Fruit fly (Drosophila melanogaster) S2 (cell line): Measurements from ENCODE around the gene CG45488.
"Not testable (repeated sequence)": the region's sequence is repeated elsewhere in the genome, so short reads cannot be mapped to it uniquely, and the experiment has no call there.

Source experiments
- CG8478 ChIP-seq: fragments of >200 bp; optimal IDR thresholded peaks from 2 replicates; lab custom pipeline; 2018
- CTCF ChIP-seq, 2 experiments: fragments of >200 bp; optimal IDR thresholded peaks; 2 replicates each; lab custom pipeline; 2018

The CG45488 gene

DNA sequence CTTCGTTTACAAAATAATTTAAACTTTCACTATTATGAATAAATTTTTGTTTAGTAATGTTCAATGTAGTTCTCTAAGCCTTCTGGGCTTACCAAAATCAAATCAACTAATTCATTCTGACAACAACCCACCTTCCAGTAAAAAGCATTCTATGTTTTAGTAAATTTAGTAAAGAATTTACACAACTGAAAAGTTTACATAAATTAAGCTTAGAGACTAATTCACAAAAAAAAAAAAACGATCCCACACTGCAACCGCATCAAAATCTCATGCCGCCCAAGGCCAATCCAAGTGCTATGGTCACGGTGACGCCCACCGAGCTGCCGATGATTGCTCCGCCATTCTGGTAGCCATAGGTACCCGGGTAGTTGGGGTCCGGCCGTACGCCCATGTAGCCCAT is at the start of gene CG45488:
Gene CG45488, minus strand, starts transcription at position 101 of the 400 bp plus-strand sequence.
- not testable (repeated sequence) for TF ChIP-seq CG8478 (lab: Kevin White, UChicago); CTCF (optimal IDR thresholded peaks at IDR 0.05; lab: Kevin White, UChicago)

DNA sequence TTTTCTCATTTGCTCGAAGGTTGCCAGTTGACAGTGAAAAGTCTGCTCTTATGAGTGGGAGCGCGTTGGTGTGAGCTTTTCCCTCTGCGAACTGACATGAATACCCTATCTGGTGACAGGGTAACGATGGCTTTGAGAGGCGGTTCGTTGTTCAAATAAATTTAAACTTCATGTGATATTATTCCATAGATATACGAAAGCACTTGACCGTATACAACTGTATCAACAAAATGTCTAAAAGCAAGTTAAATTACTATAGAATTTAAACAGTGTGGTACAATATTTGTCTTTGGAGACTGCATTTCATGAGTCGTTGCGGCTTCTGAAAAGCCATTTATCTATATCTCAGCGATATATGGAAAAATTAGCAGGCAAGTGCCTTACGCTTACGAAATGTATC is 44.0 kb upstream of the CG45488 start:
- no peak for TF ChIP-seq CTCF (optimal IDR thresholded peaks at IDR 0.05; lab: Kevin White, UChicago)
- TF ChIP-seq CG8478 (lab: Kevin White, UChicago): no peak

DNA sequence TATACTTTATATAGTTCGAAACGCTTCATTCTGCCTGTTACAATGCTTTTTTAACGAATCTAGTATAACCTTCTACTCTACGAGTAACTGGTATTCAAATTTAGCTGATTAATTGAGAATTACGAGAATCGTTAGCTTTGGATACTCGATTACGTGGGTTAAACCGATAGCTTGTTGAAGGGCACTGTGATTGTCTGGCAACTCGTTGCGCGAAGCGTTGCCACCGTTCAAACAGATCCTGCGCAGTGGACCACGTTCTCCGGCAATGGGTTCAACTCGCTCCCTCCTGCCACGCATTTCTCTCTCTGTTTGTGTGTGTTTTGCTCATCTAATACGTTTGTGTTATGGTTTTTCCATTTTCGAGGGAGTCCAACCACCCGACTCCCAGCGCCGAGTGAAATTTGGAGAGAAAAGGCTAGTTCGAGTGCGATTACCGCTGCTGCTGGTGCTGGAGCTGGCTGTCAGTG is 40.7 kb upstream of the CG45488 start, which contains the start of gene Nep3:
Gene Nep3, plus strand, starts transcription at position 417 of the 467 bp plus-strand sequence.
- no peak for TF ChIP-seq CTCF (optimal IDR thresholded peaks at IDR 0.05; lab: Kevin White, UChicago)
- TF ChIP-seq CG8478 (lab: Kevin White, UChicago): no peak

DNA sequence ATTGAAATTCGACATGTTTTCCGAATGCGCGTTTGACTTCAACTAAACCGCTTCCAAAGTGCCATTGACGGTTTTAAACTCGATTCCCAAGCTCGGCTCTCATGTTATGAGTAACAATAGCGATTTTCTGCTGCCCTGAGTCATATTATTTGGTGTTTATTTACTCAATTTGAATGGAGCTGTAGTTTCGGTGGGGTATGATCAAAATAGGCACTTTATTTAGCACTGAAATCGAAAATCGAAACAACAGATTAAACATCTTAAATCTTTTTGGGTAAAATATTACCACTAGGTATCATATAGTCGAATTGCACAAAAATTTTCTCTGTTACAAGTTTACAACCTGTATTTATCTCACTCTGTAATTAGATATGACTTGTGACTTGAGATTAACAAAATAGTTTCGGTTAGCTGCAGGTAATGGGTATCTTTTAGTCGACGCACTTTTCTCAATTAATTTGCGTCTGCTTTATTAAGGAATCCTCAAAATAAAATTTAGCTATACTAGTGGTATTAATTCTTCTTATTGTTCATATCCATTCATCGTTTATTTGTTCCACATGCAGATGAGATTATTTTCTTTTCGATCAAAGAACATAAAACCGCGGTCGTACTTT is 39.2 kb upstream of the CG45488 start, which contains the start of gene CG12655:
Gene CG12655, minus strand, starts transcription at position 51 of the 617 bp plus-strand sequence.
- TF ChIP-seq CG8478 (lab: Kevin White, UChicago) (no peak), CTCF (optimal IDR thresholded peaks at IDR 0.05; lab: Kevin White, UChicago) (no peak)

DNA sequence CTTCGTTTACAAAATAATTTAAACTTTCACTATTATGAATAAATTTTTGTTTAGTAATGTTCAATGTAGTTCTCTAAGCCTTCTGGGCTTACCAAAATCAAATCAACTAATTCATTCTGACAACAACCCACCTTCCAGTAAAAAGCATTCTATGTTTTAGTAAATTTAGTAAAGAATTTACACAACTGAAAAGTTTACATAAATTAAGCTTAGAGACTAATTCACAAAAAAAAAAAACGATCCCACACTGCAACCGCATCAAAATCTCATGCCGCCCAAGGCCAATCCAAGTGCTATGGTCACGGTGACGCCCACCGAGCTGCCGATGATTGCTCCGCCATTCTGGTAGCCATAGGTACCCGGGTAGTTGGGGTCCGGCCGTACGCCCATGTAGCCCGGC is 38.0 kb upstream of the CG45488 start, which contains the start of gene CG43784:
Gene CG43784, minus strand, starts transcription at position 101 of the 400 bp plus-strand sequence.
- not testable (repeated sequence) for TF ChIP-seq CG8478 (lab: Kevin White, UChicago); CTCF (optimal IDR thresholded peaks at IDR 0.05; lab: Kevin White, UChicago)

DNA sequence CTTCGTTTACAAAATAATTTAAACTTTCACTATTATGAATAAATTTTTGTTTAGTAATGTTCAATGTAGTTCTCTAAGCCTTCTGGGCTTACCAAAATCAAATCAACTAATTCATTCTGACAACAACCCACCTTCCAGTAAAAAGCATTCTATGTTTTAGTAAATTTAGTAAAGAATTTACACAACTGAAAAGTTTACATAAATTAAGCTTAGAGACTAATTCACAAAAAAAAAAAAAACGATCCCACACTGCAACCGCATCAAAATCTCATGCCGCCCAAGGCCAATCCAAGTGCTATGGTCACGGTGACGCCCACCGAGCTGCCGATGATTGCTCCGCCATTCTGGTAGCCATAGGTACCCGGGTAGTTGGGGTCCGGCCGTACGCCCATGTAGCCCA is 33.3 kb upstream of the CG45488 start, which contains the start of gene CG45494:
Gene CG45494, minus strand, starts transcription at position 101 of the 400 bp plus-strand sequence.
- TF ChIP-seq CTCF (optimal IDR thresholded peaks at IDR 0.05; lab: Kevin White, UChicago); CG8478 (lab: Kevin White, UChicago): not testable (repeated sequence)

DNA sequence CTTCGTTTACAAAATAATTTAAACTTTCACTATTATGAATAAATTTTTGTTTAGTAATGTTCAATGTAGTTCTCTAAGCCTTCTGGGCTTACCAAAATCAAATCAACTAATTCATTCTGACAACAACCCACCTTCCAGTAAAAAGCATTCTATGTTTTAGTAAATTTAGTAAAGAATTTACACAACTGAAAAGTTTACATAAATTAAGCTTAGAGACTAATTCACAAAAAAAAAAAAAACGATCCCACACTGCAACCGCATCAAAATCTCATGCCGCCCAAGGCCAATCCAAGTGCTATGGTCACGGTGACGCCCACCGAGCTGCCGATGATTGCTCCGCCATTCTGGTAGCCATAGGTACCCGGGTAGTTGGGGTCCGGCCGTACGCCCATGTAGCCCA is 28.5 kb upstream of the CG45488 start, which contains the start of gene CG45493:
Gene CG45493, minus strand, starts transcription at position 101 of the 400 bp plus-strand sequence.
- not testable (repeated sequence) for TF ChIP-seq CTCF (optimal IDR thresholded peaks at IDR 0.05; lab: Kevin White, UChicago); CG8478 (lab: Kevin White, UChicago)

DNA sequence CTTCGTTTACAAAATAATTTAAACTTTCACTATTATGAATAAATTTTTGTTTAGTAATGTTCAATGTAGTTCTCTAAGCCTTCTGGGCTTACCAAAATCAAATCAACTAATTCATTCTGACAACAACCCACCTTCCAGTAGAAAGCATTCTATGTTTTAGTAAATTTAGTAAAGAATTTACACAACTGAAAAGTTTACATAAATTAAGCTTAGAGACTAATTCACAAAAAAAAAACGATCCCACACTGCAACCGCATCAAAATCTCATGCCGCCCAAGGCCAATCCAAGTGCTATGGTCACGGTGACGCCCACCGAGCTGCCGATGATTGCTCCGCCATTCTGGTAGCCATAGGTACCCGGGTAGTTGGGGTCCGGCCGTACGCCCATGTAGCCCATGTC is 23.8 kb upstream of the CG45488 start, which contains the start of gene CG45492:
Gene CG45492, minus strand, starts transcription at position 101 of the 400 bp plus-strand sequence.
- TF ChIP-seq CTCF (optimal IDR thresholded peaks at IDR 0.05; lab: Kevin White, UChicago); CG8478 (lab: Kevin White, UChicago): not testable (repeated sequence)

DNA sequence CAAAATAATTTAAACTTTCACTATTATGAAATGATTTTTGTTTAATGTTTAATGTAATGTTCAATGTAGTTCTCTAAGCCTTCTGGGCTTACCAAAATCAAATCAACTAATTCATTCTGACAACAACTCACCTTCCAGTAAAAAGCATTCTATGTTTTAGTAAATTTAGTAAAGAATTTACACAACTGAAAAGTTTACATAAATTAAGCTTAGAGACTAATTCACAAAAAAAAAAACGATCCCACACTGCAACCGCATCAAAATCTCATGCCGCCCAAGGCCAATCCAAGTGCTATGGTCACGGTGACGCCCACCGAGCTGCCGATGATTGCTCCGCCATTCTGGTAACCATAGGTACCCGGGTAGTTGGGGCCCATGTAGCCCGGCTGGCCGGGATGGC is 18.7 kb upstream of the CG45488 start, which contains the start of gene CG45491:
Gene CG45491, minus strand, starts transcription at position 101 of the 400 bp plus-strand sequence.
- TF ChIP-seq CG8478 (lab: Kevin White, UChicago); CTCF (optimal IDR thresholded peaks at IDR 0.05; lab: Kevin White, UChicago): not testable (repeated sequence)

DNA sequence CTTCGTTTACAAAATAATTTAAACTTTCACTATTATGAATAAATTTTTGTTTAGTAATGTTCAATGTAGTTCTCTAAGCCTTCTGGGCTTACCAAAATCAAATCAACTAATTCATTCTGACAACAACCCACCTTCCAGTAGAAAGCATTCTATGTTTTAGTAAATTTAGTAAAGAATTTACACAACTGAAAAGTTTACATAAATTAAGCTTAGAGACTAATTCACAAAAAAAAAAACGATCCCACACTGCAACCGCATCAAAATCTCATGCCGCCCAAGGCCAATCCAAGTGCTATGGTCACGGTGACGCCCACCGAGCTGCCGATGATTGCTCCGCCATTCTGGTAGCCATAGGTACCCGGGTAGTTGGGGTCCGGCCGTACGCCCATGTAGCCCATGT is 14.0 kb upstream of the CG45488 start, which contains the start of gene CG45490:
Gene CG45490, minus strand, starts transcription at position 101 of the 400 bp plus-strand sequence.
- not testable (repeated sequence) for TF ChIP-seq CTCF (optimal IDR thresholded peaks at IDR 0.05; lab: Kevin White, UChicago); CG8478 (lab: Kevin White, UChicago)

DNA sequence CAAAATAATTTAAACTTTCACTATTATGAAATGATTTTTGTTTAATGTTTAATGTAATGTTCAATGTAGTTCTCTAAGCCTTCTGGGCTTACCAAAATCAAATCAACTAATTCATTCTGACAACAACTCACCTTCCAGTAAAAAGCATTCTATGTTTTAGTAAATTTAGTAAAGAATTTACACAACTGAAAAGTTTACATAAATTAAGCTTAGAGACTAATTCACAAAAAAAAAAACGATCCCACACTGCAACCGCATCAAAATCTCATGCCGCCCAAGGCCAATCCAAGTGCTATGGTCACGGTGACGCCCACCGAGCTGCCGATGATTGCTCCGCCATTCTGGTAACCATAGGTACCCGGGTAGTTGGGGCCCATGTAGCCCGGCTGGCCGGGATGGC is 8.8 kb upstream of the CG45488 start, which contains the start of gene CG45489:
Gene CG45489, minus strand, starts transcription at position 101 of the 400 bp plus-strand sequence.
- not testable (repeated sequence) for TF ChIP-seq CG8478 (lab: Kevin White, UChicago); CTCF (optimal IDR thresholded peaks at IDR 0.05; lab: Kevin White, UChicago)

DNA sequence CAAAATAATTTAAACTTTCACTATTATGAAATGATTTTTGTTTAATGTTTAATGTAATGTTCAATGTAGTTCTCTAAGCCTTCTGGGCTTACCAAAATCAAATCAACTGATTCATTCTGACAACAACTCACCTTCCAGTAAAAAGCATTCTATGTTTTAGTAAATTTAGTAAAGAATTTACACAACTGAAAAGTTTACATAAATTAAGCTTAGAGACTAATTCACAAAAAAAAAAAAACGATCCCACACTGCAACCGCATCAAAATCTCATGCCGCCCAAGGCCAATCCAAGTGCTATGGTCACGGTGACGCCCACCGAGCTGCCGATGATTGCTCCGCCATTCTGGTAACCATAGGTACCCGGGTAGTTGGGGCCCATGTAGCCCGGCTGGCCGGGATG is 5.1 kb downstream of the CG45488 start, which contains the start of gene CG45487:
Gene CG45487, minus strand, starts transcription at position 101 of the 400 bp plus-strand sequence.
- TF ChIP-seq CG8478 (lab: Kevin White, UChicago); CTCF (optimal IDR thresholded peaks at IDR 0.05; lab: Kevin White, UChicago): not testable (repeated sequence)

DNA sequence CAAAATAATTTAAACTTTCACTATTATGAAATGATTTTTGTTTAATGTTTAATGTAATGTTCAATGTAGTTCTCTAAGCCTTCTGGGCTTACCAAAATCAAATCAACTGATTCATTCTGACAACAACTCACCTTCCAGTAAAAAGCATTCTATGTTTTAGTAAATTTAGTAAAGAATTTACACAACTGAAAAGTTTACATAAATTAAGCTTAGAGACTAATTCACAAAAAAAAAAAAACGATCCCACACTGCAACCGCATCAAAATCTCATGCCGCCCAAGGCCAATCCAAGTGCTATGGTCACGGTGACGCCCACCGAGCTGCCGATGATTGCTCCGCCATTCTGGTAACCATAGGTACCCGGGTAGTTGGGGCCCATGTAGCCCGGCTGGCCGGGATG is 10.2 kb downstream of the CG45488 start, which contains the start of gene CG45486:
Gene CG45486, minus strand, starts transcription at position 101 of the 400 bp plus-strand sequence.
- not testable (repeated sequence) for TF ChIP-seq CTCF (optimal IDR thresholded peaks at IDR 0.05; lab: Kevin White, UChicago); CG8478 (lab: Kevin White, UChicago)

DNA sequence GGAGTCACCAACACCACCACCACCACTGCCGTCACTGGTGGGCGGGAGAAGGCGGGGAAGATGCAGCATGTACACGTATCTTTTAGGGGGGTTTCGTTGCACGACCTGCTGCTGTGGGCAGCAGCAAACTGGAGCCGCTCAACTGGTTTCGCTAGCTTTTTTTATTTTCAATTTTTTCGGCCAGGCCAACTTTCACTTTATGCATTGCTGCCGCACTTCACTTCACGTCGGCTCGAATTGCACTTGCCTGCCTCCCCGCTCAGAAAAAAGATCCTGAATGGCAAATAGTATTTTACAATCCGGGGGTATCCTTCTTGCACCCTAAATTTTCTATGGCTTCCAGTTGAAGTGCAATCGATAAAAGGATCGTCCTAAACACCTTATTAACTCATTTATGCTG is 20.3 kb downstream of the CG45488 start:
- TF ChIP-seq CG8478 (lab: Kevin White, UChicago) (no peak), CTCF (optimal IDR thresholded peaks at IDR 0.05; lab: Kevin White, UChicago) (no peak)
